Worm (Caenorhabditis elegans): ENCODE measurements around the gene C05B5.8.

C05B5.8 gene

ce11 chrIII:9972192-9972811 lies 34.3 kb downstream of the C05B5.8 start:
- no peak for TF ChIP-seq F26F4.8 (GFP tag; conservative IDR thresholded peaks at IDR 0.05)
- no peak for TF ChIP-seq F44E2.7 (GFP tag; IDR thresholded peaks at IDR 0.05)
- no peak for TF ChIP-seq aly-2 (tag; optimal IDR thresholded peaks at IDR 0.05)
- no peak for TF ChIP-seq mdt-29 (GFP tag; IDR thresholded peaks at IDR 0.05)
- TF ChIP-seq ZK546.5 (tag; optimal IDR thresholded peaks at IDR 0.05) = no peak
- TF ChIP-seq spr-3 (GFP tag; optimal IDR thresholded peaks at IDR 0.05) = no peak
- no peak for TF ChIP-seq ceh-44 (GFP tag; IDR thresholded peaks at IDR 0.05)
- no peak for TF ChIP-seq D1046.2 (GFP tag; IDR thresholded peaks at IDR 0.05)
- TF ChIP-seq set-16 (GFP tag; IDR thresholded peaks at IDR 0.05) = no peak
- TF ChIP-seq ceh-28 (tag; optimal IDR thresholded peaks at IDR 0.05) = no peak
- no peak for TF ChIP-seq mxl-2 (GFP tag; conservative IDR thresholded peaks at IDR 0.05)
- TF ChIP-seq lim-7 (GFP tag; IDR thresholded peaks at IDR 0.05) = no peak
- no peak for TF ChIP-seq nhr-6 (tag; optimal IDR thresholded peaks at IDR 0.05)
- no peak for TF ChIP-seq daf-12 (tag; optimal IDR thresholded peaks at IDR 0.05)

- TF ChIP-seq aha-1 (tag) (peak; percentile 90), nhr-10 (tag; optimal IDR thresholded peaks at IDR 0.05) (no peak)
Measured at ce11 chrIII:9969371-9969770, 37.2 kb downstream of the C05B5.8 start.

ce11 chrIII:9965444-9965843 lies 41.1 kb downstream of the C05B5.8 start:
- no peak for TF ChIP-seq unc-39 (tag; optimal IDR thresholded peaks at IDR 0.05)
- no peak for TF ChIP-seq gei-8 (GFP tag; optimal IDR thresholded peaks at IDR 0.05)
- no peak for TF ChIP-seq hmg-1.1 (GFP tag; IDR thresholded peaks at IDR 0.05)
- TF ChIP-seq lin-15B (tag; optimal IDR thresholded peaks at IDR 0.05) = no peak
- TF ChIP-seq duxl-1 (tag; optimal IDR thresholded peaks at IDR 0.05; ENCODE audit: poor library complexity) = no peak
- TF ChIP-seq mep-1 (tag; optimal IDR thresholded peaks at IDR 0.05) = no peak

ce11 chrIII:9964416-9964815 lies 42.2 kb downstream of the C05B5.8 start:
- TF ChIP-seq unc-62 (GFP tag; optimal IDR thresholded peaks at IDR 0.05 in 1 of 2) (peak in 1 of 2 experiments; percentile 57), unc-62 (tag; optimal IDR thresholded peaks at IDR 0.05) (no peak), dmd-9 (GFP tag; IDR thresholded peaks at IDR 0.05) (no peak), F10B5.3 (tag; optimal IDR thresholded peaks at IDR 0.05) (no peak), mep-1 (tag; optimal IDR thresholded peaks at IDR 0.05) (no peak), Y5F2A.4 (GFP tag; optimal IDR thresholded peaks at IDR 0.05) (no peak), aha-1 (tag) (peak; percentile 70), jun-1 (tag; optimal IDR thresholded peaks at IDR 0.05) (no peak)

ce11 chrIII:9963447-9963846 lies 43.1 kb downstream of the C05B5.8 start:
- TF ChIP-seq F37D6.2 (tag; optimal IDR thresholded peaks at IDR 0.05) (no peak), nhr-77 (tag; optimal IDR thresholded peaks at IDR 0.05) (no peak), T26A8.4 (GFP tag; IDR thresholded peaks at IDR 0.05) (0 out of 2 replicates have a peak, but pooled peaks have one; percentile 19), ZK337.2 (GFP tag; IDR thresholded peaks at IDR 0.05) (0 out of 2 replicates have a peak, but pooled peaks have one; percentile 42)

ce11 chrIII:9956665-9957401 lies 49.8 kb downstream of the C05B5.8 start, which contains the start of gene alx-1:
Gene alx-1, plus strand, starts transcription at chrIII:9957351.
- TF ChIP-seq jun-1 (tag; optimal IDR thresholded peaks at IDR 0.05) = peak; percentile 19
- TF ChIP-seq lin-1 (GFP tag; IDR thresholded peaks at IDR 0.05) = no peak
- no peak for TF ChIP-seq mdt-29 (GFP tag; IDR thresholded peaks at IDR 0.05)
- no peak for TF ChIP-seq zfp-3 (GFP tag; conservative IDR thresholded peaks at IDR 0.05)
- TF ChIP-seq hlh-11 (tag; optimal IDR thresholded peaks at IDR 0.05) = peak; percentile 23
- peak; percentile 14 for TF ChIP-seq nhr-28 (tag; optimal IDR thresholded peaks at IDR 0.05)
- TF ChIP-seq hif-1 (tag; optimal IDR thresholded peaks at IDR 0.05) = no peak
- TF ChIP-seq unc-62 (GFP tag; optimal IDR thresholded peaks at IDR 0.05 in 1 of 2) = peak in 1 of 2 experiments; percentile 63
- TF ChIP-seq unc-62 (tag; optimal IDR thresholded peaks at IDR 0.05) = no peak
- no peak for TF ChIP-seq unc-130 (GFP tag; optimal IDR thresholded peaks at IDR 0.05)
- TF ChIP-seq daf-19 (GFP tag; conservative IDR thresholded peaks at IDR 0.05) = no peak
- TF ChIP-seq lsy-2 (tag; optimal IDR thresholded peaks at IDR 0.05) = no peak
- no peak for TF ChIP-seq ceh-62 (tag; optimal IDR thresholded peaks at IDR 0.05)
- TF ChIP-seq nhr-102 (tag; optimal IDR thresholded peaks at IDR 0.05) = no peak
- no peak for TF ChIP-seq mdl-1 (tag; optimal IDR thresholded peaks at IDR 0.05)
